6 worm cellular contexts compared by ENCODE assay signal in the genomic region with DNA sequence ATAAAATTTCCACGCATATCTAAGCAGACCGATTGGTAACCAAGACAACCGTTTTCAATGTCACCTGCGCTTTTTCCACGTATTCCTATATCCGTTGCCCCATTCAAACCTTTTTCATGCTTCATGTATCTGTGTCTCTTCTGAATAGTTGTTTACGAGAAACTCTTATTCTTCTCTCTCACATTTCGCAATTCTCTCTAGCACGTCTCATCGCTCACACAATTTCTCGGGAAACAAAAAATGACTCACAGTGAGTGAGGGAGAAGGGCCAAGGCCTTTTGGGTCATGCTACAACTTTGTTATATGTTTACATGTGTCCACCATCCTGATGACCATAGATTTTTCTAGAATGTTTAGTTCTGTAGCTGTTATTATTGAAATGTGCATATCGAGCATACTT.
TF ChIP-seq lines count a peak whose summit lies in the region.

No protein-coding gene starts in this region.

TF ChIP-seq in whole organism, L1 larva, 84 proteins besides CTCF, POLR2A, EP300 and RAD21 (continues in another document):
- TF ChIP-seq aly-2 (tag; optimal IDR thresholded peaks at IDR 0.05; lab: Kevin White, UChicago) (no peak), unc-130 (tag; optimal IDR thresholded peaks at IDR 0.05; lab: Kevin White, UChicago) (no peak), dsc-1 (tag; optimal IDR thresholded peaks at IDR 0.05; lab: Kevin White, UChicago) (peak; percentile 16), elt-2 (tag; optimal IDR thresholded peaks at IDR 0.05; lab: Kevin White, UChicago) (no peak), lin-35 (GFP tag; optimal IDR thresholded peaks at IDR 0.05; lab: Kevin White, UChicago) (peak in 1 of 2 experiments; percentile 38), grh-1 (GFP tag; IDR thresholded peaks at IDR 0.05; lab: Robert Waterston, UW) (no peak), nhr-12 (tag; optimal IDR thresholded peaks at IDR 0.05; lab: Kevin White, UChicago) (no peak), nhr-28 (tag; optimal IDR thresholded peaks at IDR 0.05; lab: Kevin White, UChicago) (no peak), lin-13 (GFP tag; optimal IDR thresholded peaks at IDR 0.05; lab: Kevin White, UChicago) (no peak), tlp-1 (tag; optimal IDR thresholded peaks at IDR 0.05; lab: Kevin White, UChicago) (no peak), egl-27 (tag; optimal IDR thresholded peaks at IDR 0.05; lab: Kevin White, UChicago) (peak; percentile 7 to 11), snu-23 (GFP tag; optimal IDR thresholded peaks at IDR 0.05; lab: Kevin White, UChicago) (peak; percentile 56), sox-4 (tag; optimal IDR thresholded peaks at IDR 0.05; lab: Kevin White, UChicago) (peak; percentile 22), ztf-11 (tag; optimal IDR thresholded peaks at IDR 0.05; lab: Kevin White, UChicago) (no peak), jun-1 (tag; optimal IDR thresholded peaks at IDR 0.05; lab: Kevin White, UChicago) (peak; percentile 67)

TF ChIP-seq in whole organism, L2 larva, 48 proteins besides CTCF, POLR2A, EP300 and RAD21 (continues in another document):
- TF ChIP-seq nhr-21 (tag; optimal IDR thresholded peaks at IDR 0.05; lab: Kevin White, UChicago) = peak; percentile 6
- peak; percentile 58 for TF ChIP-seq fos-1 (tag; optimal IDR thresholded peaks at IDR 0.05; lab: Kevin White, UChicago)
- peak; percentile 88 for TF ChIP-seq C34F6.9 (tag; optimal IDR thresholded peaks at IDR 0.05; lab: Kevin White, UChicago)
- peak in 1 of 2 experiments; percentile 77 for TF ChIP-seq lsy-2 (tag; optimal IDR thresholded peaks at IDR 0.05; lab: Kevin White, UChicago)
- TF ChIP-seq skn-1 (tag; optimal IDR thresholded peaks at IDR 0.05; lab: Kevin White, UChicago) = peak; percentile 28
- TF ChIP-seq ztf-4 (tag; optimal IDR thresholded peaks at IDR 0.05; lab: Kevin White, UChicago) = peak; percentile 75
- TF ChIP-seq F13H6.1 (tag; optimal IDR thresholded peaks at IDR 0.05; lab: Kevin White, UChicago) = no peak
- TF ChIP-seq lin-11 (tag; optimal IDR thresholded peaks at IDR 0.05; lab: Kevin White, UChicago) = peak; percentile 21
- TF ChIP-seq nhr-237 (tag; optimal IDR thresholded peaks at IDR 0.05; lab: Kevin White, UChicago) = no peak
- TF ChIP-seq ZK546.5 (tag; optimal IDR thresholded peaks at IDR 0.05; lab: Kevin White, UChicago) = no peak
- no peak for TF ChIP-seq lin-39 (tag; optimal IDR thresholded peaks at IDR 0.05; lab: Kevin White, UChicago)
- TF ChIP-seq crh-2 (tag; optimal IDR thresholded peaks at IDR 0.05; lab: Kevin White, UChicago) = peak; percentile 85
- no peak for TF ChIP-seq mbf-1 (tag; optimal IDR thresholded peaks at IDR 0.05; lab: Kevin White, UChicago)
- TF ChIP-seq zag-1 (tag; optimal IDR thresholded peaks at IDR 0.05; lab: Kevin White, UChicago) = peak; percentile 83
- peak; percentile 17 for TF ChIP-seq lin-13 (GFP tag; optimal IDR thresholded peaks at IDR 0.05; lab: Kevin White, UChicago)

TF ChIP-seq in whole organism, L3 larva, 47 proteins besides CTCF, POLR2A, EP300 and RAD21 (continues in another document):
- no peak for TF ChIP-seq ZK546.5 (tag; optimal IDR thresholded peaks at IDR 0.05; lab: Kevin White, UChicago)
- TF ChIP-seq nhr-12 (tag; optimal IDR thresholded peaks at IDR 0.05; lab: Kevin White, UChicago) = no peak
- TF ChIP-seq tbx-2 (tag; optimal IDR thresholded peaks at IDR 0.05; lab: Kevin White, UChicago) = no peak
- peak; percentile 87 for TF ChIP-seq fkh-2 (tag; optimal IDR thresholded peaks at IDR 0.05; lab: Kevin White, UChicago)
- no peak for TF ChIP-seq nhr-76 (tag; optimal IDR thresholded peaks at IDR 0.05; lab: Kevin White, UChicago)
- no peak for TF ChIP-seq mml-1 (tag; optimal IDR thresholded peaks at IDR 0.05; lab: Kevin White, UChicago)
- TF ChIP-seq snpc-4 (tag; optimal IDR thresholded peaks at IDR 0.05; lab: Kevin White, UChicago) = peak; percentile 45
- no peak for TF ChIP-seq mdl-1 (tag; optimal IDR thresholded peaks at IDR 0.05; lab: Kevin White, UChicago)
- TF ChIP-seq hmg-11 (tag; optimal IDR thresholded peaks at IDR 0.05; lab: Kevin White, UChicago) = peak; percentile 36
- peak; percentile 19 for TF ChIP-seq skn-1 (tag; optimal IDR thresholded peaks at IDR 0.05; lab: Kevin White, UChicago)
- peak; percentile 69 for TF ChIP-seq fkh-10 (GFP tag; optimal IDR thresholded peaks at IDR 0.05; lab: Kevin White, UChicago)
- TF ChIP-seq sea-2 (GFP tag; optimal IDR thresholded peaks at IDR 0.05; lab: Kevin White, UChicago) = peak; percentile 27
- TF ChIP-seq lin-15B (tag; optimal IDR thresholded peaks at IDR 0.05; lab: Kevin White, UChicago) = peak; percentile 7
- TF ChIP-seq pha-4 (tag; optimal IDR thresholded peaks at IDR 0.05; lab: Kevin White, UChicago) = peak; percentile 32
- peak; percentile 8 for TF ChIP-seq ceh-28 (tag; optimal IDR thresholded peaks at IDR 0.05; lab: Kevin White, UChicago)
- no peak for TF ChIP-seq ceh-16 (tag; optimal IDR thresholded peaks at IDR 0.05; lab: Kevin White, UChicago)

TF ChIP-seq in whole organism, L4 larva, 104 proteins besides CTCF, POLR2A, EP300 and RAD21 (continues in another document):
- peak; percentile 63 for TF ChIP-seq rbr-2 (tag; optimal IDR thresholded peaks at IDR 0.05; lab: Kevin White, UChicago)
- no peak for TF ChIP-seq lir-3 (tag; optimal IDR thresholded peaks at IDR 0.05; lab: Kevin White, UChicago)
- peak; percentile 8 for TF ChIP-seq mes-2 (tag; optimal IDR thresholded peaks at IDR 0.05; lab: Kevin White, UChicago; ENCODE audit: poor library complexity, severe bottlenecking)
- no peak for TF ChIP-seq nhr-48 (tag; optimal IDR thresholded peaks at IDR 0.05; lab: Kevin White, UChicago)
- TF ChIP-seq madf-9 (GFP tag; conservative IDR thresholded peaks at IDR 0.05; lab: Robert Waterston, UW) = no peak
- no peak for TF ChIP-seq skn-1 (tag; optimal IDR thresholded peaks at IDR 0.05; lab: Kevin White, UChicago)
- no peak for TF ChIP-seq R02D3.7 (tag; optimal IDR thresholded peaks at IDR 0.05; lab: Kevin White, UChicago)
- no peak for TF ChIP-seq dpl-1 (GFP tag; optimal IDR thresholded peaks at IDR 0.05; lab: Kevin White, UChicago)
- peak; percentile 39 for TF ChIP-seq ces-1 (GFP tag; optimal IDR thresholded peaks at IDR 0.05; lab: Kevin White, UChicago)
- no peak for TF ChIP-seq D1046.2 (GFP tag; IDR thresholded peaks at IDR 0.05; lab: Robert Waterston, UW)
- no peak for TF ChIP-seq ztf-11 (tag; optimal IDR thresholded peaks at IDR 0.05; lab: Kevin White, UChicago)
- TF ChIP-seq lin-39 (tag; optimal IDR thresholded peaks at IDR 0.05; lab: Kevin White, UChicago) = no peak
- peak; percentile 37 for TF ChIP-seq nhr-25 (tag; optimal IDR thresholded peaks at IDR 0.05; lab: Kevin White, UChicago; ENCODE audit: borderline replicate concordance, insufficient read depth)
- TF ChIP-seq vab-7 (GFP tag; IDR thresholded peaks at IDR 0.05; lab: Robert Waterston, UW) = no peak
- peak; percentile 1 for TF ChIP-seq nhr-28 (tag; optimal IDR thresholded peaks at IDR 0.05; lab: Kevin White, UChicago)
- no peak for TF ChIP-seq aha-1 (tag; lab: Kevin White, UChicago)

TF ChIP-seq in whole organism, late embryonic, 69 proteins besides CTCF, POLR2A, EP300 and RAD21:
- TF ChIP-seq unc-55 (GFP tag; optimal IDR thresholded peaks at IDR 0.05; lab: Kevin White, UChicago) (peak; percentile 19), unc-42 (tag; optimal IDR thresholded peaks at IDR 0.05; lab: Kevin White, UChicago) (peak; percentile 16), T23F11.4 (GFP tag; optimal IDR thresholded peaks at IDR 0.05; lab: Kevin White, UChicago) (no peak), dmd-4 (tag; optimal IDR thresholded peaks at IDR 0.05; lab: Kevin White, UChicago; ENCODE audit: borderline replicate concordance) (no peak)

TF ChIP-seq in whole organism, young adult, 124 proteins besides CTCF, POLR2A, EP300 and RAD21:
- TF ChIP-seq egl-18 (GFP tag; IDR thresholded peaks at IDR 0.05; lab: Robert Waterston, UW) (no peak), ceh-27 (GFP tag; optimal IDR thresholded peaks at IDR 0.05; lab: Kevin White, UChicago) (peak; percentile 44), dpff-1 (tag; optimal IDR thresholded peaks at IDR 0.05; lab: Kevin White, UChicago) (no peak), lin-35 (GFP tag; optimal IDR thresholded peaks at IDR 0.05; lab: Kevin White, UChicago) (peak in 1 of 3 experiments; percentile 10), nhr-80 (tag; optimal IDR thresholded peaks at IDR 0.05; lab: Kevin White, UChicago) (no peak), bed-1 (GFP tag; IDR thresholded peaks at IDR 0.05; lab: Robert Waterston, UW) (no peak), K12H6.12 (tag; optimal IDR thresholded peaks at IDR 0.05; lab: Kevin White, UChicago) (peak; percentile 58), snpc-3.4 (tag; optimal IDR thresholded peaks at IDR 0.05; lab: Kevin White, UChicago) (no peak), aptf-2 (GFP tag; conservative IDR thresholded peaks at IDR 0.05; lab: Robert Waterston, UW) (no peak), madf-8 (GFP tag; conservative IDR thresholded peaks at IDR 0.05; lab: Robert Waterston, UW) (no peak), hrde-1 (tag; optimal IDR thresholded peaks at IDR 0.05; lab: Kevin White, UChicago; ENCODE audit: borderline replicate concordance) (no peak), lin-40 (tag; optimal IDR thresholded peaks at IDR 0.05; lab: Kevin White, UChicago) (no peak), hsf-1 (GFP tag; IDR thresholded peaks at IDR 0.05; lab: Robert Waterston, UW) (no peak), B0019.2 (GFP tag; conservative IDR thresholded peaks at IDR 0.05; lab: Robert Waterston, UW) (no peak), cebp-1 (GFP tag; IDR thresholded peaks at IDR 0.05; lab: Robert Waterston, UW) (peak; percentile 88), cebp-1 (tag; optimal IDR thresholded peaks at IDR 0.05; lab: Kevin White, UChicago) (peak; percentile 96), dox-1 (GFP tag; IDR thresholded peaks at IDR 0.05; lab: Robert Waterston, UW) (no peak), ceh-79 (tag; optimal IDR thresholded peaks at IDR 0.05; lab: Kevin White, UChicago) (no peak), ceh-100 (GFP tag; IDR thresholded peaks at IDR 0.05; lab: Robert Waterston, UW) (no peak), tlf-1 (GFP tag; optimal IDR thresholded peaks at IDR 0.05; lab: Kevin White, UChicago) (no peak), nfyb-1 (GFP tag; IDR thresholded peaks at IDR 0.05; lab: Robert Waterston, UW) (peak; percentile 41; the same call in 1 of the 2 replicates), attf-5 (GFP tag; optimal IDR thresholded peaks at IDR 0.05; lab: Kevin White, UChicago) (peak; percentile 25)
TF ChIP-seq in whole organism, young adult: peak in this region for 6.
